Fruit fly (Drosophila melanogaster): Measurements from ENCODE around the gene rg.

rg gene

DNA sequence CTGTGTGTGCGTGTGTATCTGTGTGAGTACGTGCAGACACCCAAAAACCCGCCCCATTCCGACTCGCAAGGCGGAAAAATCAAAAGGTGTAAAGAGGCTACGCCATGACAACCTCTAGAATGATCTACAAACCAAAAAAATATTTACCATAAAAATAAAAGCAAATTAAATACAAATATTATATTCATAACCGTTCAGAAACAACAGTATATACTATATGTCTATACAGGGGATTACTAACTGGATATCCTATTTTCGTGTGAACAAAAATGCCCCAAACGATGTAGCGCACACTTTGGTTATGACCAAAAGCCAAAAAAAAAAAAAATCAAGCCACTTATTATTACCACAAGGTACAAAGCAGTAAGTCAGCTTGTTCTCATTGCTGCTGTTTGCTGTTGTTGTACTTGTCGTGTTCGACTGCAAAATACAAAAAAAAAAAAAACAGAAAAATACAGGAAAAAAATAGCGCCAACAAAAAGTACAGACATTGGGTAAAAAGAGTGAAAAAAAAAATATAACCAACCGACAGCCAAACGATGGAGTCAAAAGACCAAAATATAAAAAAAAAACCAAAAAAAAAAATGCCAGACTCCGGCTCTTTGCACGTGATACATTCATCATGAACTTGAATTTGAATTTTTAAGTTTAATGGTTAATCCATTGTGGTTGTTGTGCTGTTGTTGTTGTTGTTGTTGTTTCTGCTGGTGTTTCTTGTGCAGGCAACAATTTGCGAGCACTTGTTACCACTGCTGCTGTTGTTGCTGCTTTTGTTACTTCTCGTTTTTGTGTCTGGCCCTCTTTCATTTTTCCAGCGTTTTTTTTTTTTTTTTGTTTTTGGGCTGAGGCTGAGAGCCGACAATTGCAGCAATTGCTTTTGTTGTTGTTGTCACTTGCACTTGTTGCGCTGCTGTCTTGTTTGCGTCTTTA, 43.8 kb upstream of the rg start (continued):
- TF ChIP-seq ac (GFP tag; optimal IDR thresholded peaks at IDR 0.05) (no peak), CG7271 (tag; optimal IDR thresholded peaks at IDR 0.05) (no peak), stc (GFP tag; IDR thresholded peaks at IDR 0.05) (peak; percentile 74), Hr3 (GFP tag; optimal IDR thresholded peaks at IDR 0.05) (peak; percentile 32), Optix (GFP tag; IDR thresholded peaks at IDR 0.05) (peak; percentile 27; the same call in 1 of the 3 replicates), E2f1 (GFP tag; IDR thresholded peaks at IDR 0.05) (peak; percentile 78), CG17568 (GFP tag; optimal IDR thresholded peaks at IDR 0.05) (no peak), odd (GFP tag; optimal IDR thresholded peaks at IDR 0.05) (no peak), pho (GFP tag; optimal IDR thresholded peaks at IDR 0.05) (peak; percentile 28), en (GFP tag; optimal IDR thresholded peaks at IDR 0.05) (no peak), GATAe (GFP tag; conservative IDR thresholded peaks at IDR 0.05) (no peak; the same call in 1 of the 2 replicates), pita (GFP tag; optimal IDR thresholded peaks at IDR 0.05) (no peak), tx (GFP tag; optimal IDR thresholded peaks at IDR 0.05) (no peak), H2.0 (GFP tag; IDR thresholded peaks at IDR 0.05) (peak; percentile 81), toy (GFP tag; IDR thresholded peaks at IDR 0.05) (peak; percentile 48; the same call in 1 of the 2 replicates), CG13775 (GFP tag; optimal IDR thresholded peaks at IDR 0.05) (peak; percentile 36), CrebB (tag; optimal IDR thresholded peaks at IDR 0.05) (no peak), dpn (GFP tag; optimal IDR thresholded peaks at IDR 0.05) (peak; percentile 31 to 60), CG8944 (GFP tag; optimal IDR thresholded peaks at IDR 0.05) (no peak), ind (GFP tag; optimal IDR thresholded peaks at IDR 0.05) (peak; percentile 57), CG18764 (GFP tag; optimal IDR thresholded peaks at IDR 0.05) (no peak), stwl (tag; optimal IDR thresholded peaks at IDR 0.05) (no peak), fd3F (GFP tag; optimal IDR thresholded peaks at IDR 0.05) (peak; percentile 62), CG7372 (GFP tag; IDR thresholded peaks at IDR 0.05) (peak; percentile 80), tgo (GFP tag; IDR thresholded peaks at IDR 0.05) (peak; percentile 87), CG17829 (tag; optimal IDR thresholded peaks at IDR 0.05) (peak; percentile 28), dimm (GFP tag; IDR thresholded peaks at IDR 0.05) (peak; percentile 52; the same call in 1 of the 2 replicates), gsb (GFP tag; IDR thresholded peaks at IDR 0.05) (peak; percentile 53; the same call in 1 of the 2 replicates), chn (GFP tag; optimal IDR thresholded peaks at IDR 0.05) (no peak), B-H1 (GFP tag; IDR thresholded peaks at IDR 0.05) (peak; percentile 56), pum (GFP tag; optimal IDR thresholded peaks at IDR 0.05) (peak; percentile 26), Ssrp (tag; optimal IDR thresholded peaks at IDR 0.05) (peak; percentile 50), oc (tag; optimal IDR thresholded peaks at IDR 0.05) (no peak), ERR (GFP tag; optimal IDR thresholded peaks at IDR 0.05) (no peak), klu (GFP tag; IDR thresholded peaks at IDR 0.05) (peak; percentile 67), pnt (GFP tag; optimal IDR thresholded peaks at IDR 0.05) (peak; percentile 11), fru (optimal IDR thresholded peaks at IDR 0.05) (no peak), HmgD (GFP tag; optimal IDR thresholded peaks at IDR 0.05) (no peak), twi (tag; optimal IDR thresholded peaks at IDR 0.05) (no peak), CG6765 (GFP tag; optimal IDR thresholded peaks at IDR 0.05) (no peak), wor (GFP tag; IDR thresholded peaks at IDR 0.05) (peak; percentile 43), lab (GFP tag; optimal IDR thresholded peaks at IDR 0.05) (peak; percentile 80), CG8359 (GFP tag; optimal IDR thresholded peaks at IDR 0.05; ENCODE audit: borderline replicate concordance) (no peak), slou (GFP tag; optimal IDR thresholded peaks at IDR 0.05) (peak; percentile 12), zf30C (GFP tag; optimal IDR thresholded peaks at IDR 0.05) (no peak), CG31388 (GFP tag; optimal IDR thresholded peaks at IDR 0.05) (no peak), TFAM (GFP tag; optimal IDR thresholded peaks at IDR 0.05) (no peak), CG18599 (GFP tag; optimal IDR thresholded peaks at IDR 0.05) (peak; percentile 72), Taf1 (GFP tag; IDR thresholded peaks at IDR 0.05) (peak; percentile 40; the same call in 1 of the 2 replicates), CG9437 (GFP tag; optimal IDR thresholded peaks at IDR 0.05) (no peak)

Measured in whole organism, embryonic.